Worm (Caenorhabditis elegans) whole organism, late embryonic: ENCODE measurements around the gene trf-1.

ENCODE experiments used
- K02D7.2 ChIP-seq: sonication (generic microtip); optimal IDR thresholded peaks from 2 replicates; lab custom pipeline; 2017; ENCODE audit warnings: mild to moderate bottlenecking, missing genetic modification characterization, missing compliant biosample characterization
- T23F11.4 ChIP-seq: fragments of 200-800 bp; sonication (Bioruptor generic); optimal IDR thresholded peaks from 2 replicates; lab custom pipeline; 2018; ENCODE audit warnings: mild to moderate bottlenecking, missing genetic modification characterization, missing compliant biosample characterization
- ceh-18 ChIP-seq: sonication (generic microtip); optimal IDR thresholded peaks from 2 replicates; lab custom pipeline; 2016; ENCODE audit warnings: missing genetic modification characterization, missing compliant biosample characterization
- ceh-2 ChIP-seq: sonication (generic microtip); optimal IDR thresholded peaks from 2 replicates; lab custom pipeline; 2016; ENCODE audit warnings: missing genotype, missing genetic modification characterization, missing compliant biosample characterization
- ceh-24 ChIP-seq: sonication (generic microtip); optimal IDR thresholded peaks from 2 replicates; lab custom pipeline; 2016; ENCODE audit warnings: mild to moderate bottlenecking, missing genetic modification characterization, missing compliant biosample characterization
- ceh-31 ChIP-seq: sonication (generic microtip); optimal IDR thresholded peaks from 2 replicates; lab custom pipeline; 2016; ENCODE audit warnings: missing genetic modification characterization, missing compliant biosample characterization
- ceh-45 ChIP-seq: fragments of 200-800 bp; sonication (Bioruptor generic); IDR thresholded peaks from 2 replicates; pipeline ENCODE4 v1.3.6; 2022; ENCODE audit warnings: missing genetic modification reagents, missing genetic modification characterization, missing compliant biosample characterization
- ceh-48 ChIP-seq: sonication (generic microtip); optimal IDR thresholded peaks from 2 replicates; lab custom pipeline; 2016; ENCODE audit warnings: missing genetic modification characterization, inconsistent platforms, missing compliant biosample characterization
- ceh-6 ChIP-seq: fragments of 200-800 bp; sonication (Bioruptor generic); optimal IDR thresholded peaks from 2 replicates; lab custom pipeline; 2018; ENCODE audit warnings: mild to moderate bottlenecking, missing genetic modification characterization, missing compliant biosample characterization
- ceh-9 ChIP-seq: sonication (generic microtip); optimal IDR thresholded peaks from 2 replicates; lab custom pipeline; 2016; ENCODE audit warnings: mild to moderate bottlenecking, missing genetic modification characterization, inconsistent platforms, missing compliant biosample characterization
- che-1 ChIP-seq: sonication (generic microtip); optimal IDR thresholded peaks from 2 replicates; lab custom pipeline; 2016; ENCODE audit warnings: mild to moderate bottlenecking, missing genetic modification characterization, missing compliant biosample characterization
- dmd-4 ChIP-seq: sonication (generic microtip); optimal IDR thresholded peaks from 2 replicates; lab custom pipeline; 2016; ENCODE audit warnings: borderline replicate concordance, missing genetic modification characterization, missing compliant biosample characterization
- elt-2 ChIP-seq: sonication (generic microtip); optimal IDR thresholded peaks from 2 replicates; lab custom pipeline; 2016; ENCODE audit warnings: missing genetic modification reagents, missing genetic modification characterization, missing compliant biosample characterization
- ets-4 ChIP-seq: sonication (generic microtip); optimal IDR thresholded peaks from 2 replicates; lab custom pipeline; 2016; ENCODE audit warnings: missing genetic modification characterization, missing compliant biosample characterization
- fax-1 ChIP-seq: sonication (generic microtip); optimal IDR thresholded peaks from 2 replicates; lab custom pipeline; 2016; ENCODE audit warnings: missing genotype, missing genetic modification characterization, missing compliant biosample characterization
- fkh-10 ChIP-seq: fragments of 150-350 bp; optimal IDR thresholded peaks from 2 replicates; lab custom pipeline; 2014; ENCODE audit warnings: missing biosample characterization, missing genetic modification reagents, missing genetic modification characterization
- fkh-6 ChIP-seq: sonication (generic microtip); optimal IDR thresholded peaks from 2 replicates; lab custom pipeline; 2016; ENCODE audit warnings: missing genetic modification characterization, missing compliant biosample characterization
- gmeb-2 ChIP-seq: sonication (generic microtip); optimal IDR thresholded peaks from 2 replicates; lab custom pipeline; 2016; ENCODE audit warnings: missing genetic modification characterization, inconsistent platforms, missing compliant biosample characterization
- hlh-13 ChIP-seq: fragments of 200-800 bp; sonication (Bioruptor generic); optimal IDR thresholded peaks from 2 replicates; lab custom pipeline; 2018; ENCODE audit warnings: mild to moderate bottlenecking, missing genetic modification characterization, missing compliant biosample characterization
- hlh-15 ChIP-seq: sonication (generic microtip); optimal IDR thresholded peaks from 2 replicates; lab custom pipeline; 2016; ENCODE audit warnings: missing genetic modification characterization, missing compliant biosample characterization
- hlh-30 ChIP-seq: sonication (generic microtip); optimal IDR thresholded peaks from 2 replicates; lab custom pipeline; 2017; ENCODE audit warnings: antibody characterized with exemption, missing genetic modification characterization, missing compliant biosample characterization; ENCODE audit not compliant: insufficient read depth
- hlh-6 ChIP-seq: sonication (generic microtip); optimal IDR thresholded peaks from 2 replicates; lab custom pipeline; 2016; ENCODE audit warnings: missing genotype, missing genetic modification characterization, missing compliant biosample characterization
- lim-6 ChIP-seq: sonication (generic microtip); optimal IDR thresholded peaks from 2 replicates; lab custom pipeline; 2016; ENCODE audit warnings: missing genetic modification characterization, missing compliant biosample characterization
- lin-11 ChIP-seq: fragments of 200-800 bp; sonication (Bioruptor generic); optimal IDR thresholded peaks from 2 replicates; lab custom pipeline; 2018; ENCODE audit warnings: mild to moderate bottlenecking, missing genetic modification characterization, missing compliant biosample characterization
- mec-3 ChIP-seq: sonication (generic microtip); optimal IDR thresholded peaks from 2 replicates; lab custom pipeline; 2016; ENCODE audit warnings: borderline replicate concordance, missing genetic modification characterization, missing compliant biosample characterization
- nfya-1 ChIP-seq: sonication (generic microtip); optimal IDR thresholded peaks from 2 replicates; lab custom pipeline; 2017; ENCODE audit warnings: missing genetic modification characterization, mild to moderate bottlenecking, missing compliant biosample characterization, antibody characterized with exemption, moderate library complexity
- nhr-11 ChIP-seq: fragments of 150-350 bp; optimal IDR thresholded peaks from 2 replicates; lab custom pipeline; 2014; ENCODE audit warnings: missing biosample characterization, missing genetic modification characterization
- nhr-232 ChIP-seq: sonication (generic microtip); optimal IDR thresholded peaks from 2 replicates; lab custom pipeline; 2016; ENCODE audit warnings: missing genetic modification characterization, missing compliant biosample characterization
- odd-2 ChIP-seq: sonication (generic microtip); optimal IDR thresholded peaks from 2 replicates; lab custom pipeline; 2017; ENCODE audit warnings: antibody characterized with exemption, mild to moderate bottlenecking, missing genetic modification characterization, missing compliant biosample characterization
- pag-3 ChIP-seq: sonication (generic microtip); optimal IDR thresholded peaks from 2 replicates; lab custom pipeline; 2016; ENCODE audit warnings: missing compliant biosample characterization, missing genetic modification characterization, borderline replicate concordance
- pat-9 ChIP-seq: fragments of 200-800 bp; sonication (Bioruptor generic); optimal IDR thresholded peaks from 2 replicates; lab custom pipeline; 2018; ENCODE audit warnings: mild to moderate bottlenecking, missing genetic modification characterization, moderate library complexity, missing compliant biosample characterization
- pha-2 ChIP-seq: sonication (generic microtip); optimal IDR thresholded peaks from 2 replicates; lab custom pipeline; 2017; ENCODE audit warnings: mild to moderate bottlenecking, missing genetic modification characterization, missing compliant biosample characterization
- pros-1 ChIP-seq: fragments of 150-350 bp; optimal IDR thresholded peaks from 2 replicates; lab custom pipeline; 2014; ENCODE audit warnings: missing biosample characterization, missing genetic modification reagents, missing genetic modification characterization
- ref-2 ChIP-seq: sonication (generic microtip); optimal IDR thresholded peaks from 2 replicates; lab custom pipeline; 2016; ENCODE audit warnings: missing genetic modification characterization, missing compliant biosample characterization
- syd-9 ChIP-seq: sonication (generic microtip); optimal IDR thresholded peaks from 2 replicates; lab custom pipeline; 2016; ENCODE audit warnings: mild to moderate bottlenecking, missing genetic modification characterization, moderate library complexity, missing compliant biosample characterization
- tbx-2 ChIP-seq: sonication (generic microtip); optimal IDR thresholded peaks from 2 replicates; lab custom pipeline; 2016; ENCODE audit warnings: missing genetic modification characterization, missing compliant biosample characterization
- tbx-7 ChIP-seq: sonication (generic microtip); optimal IDR thresholded peaks from 2 replicates; lab custom pipeline; 2016; ENCODE audit warnings: missing genotype, missing genetic modification characterization, missing compliant biosample characterization
- unc-42 ChIP-seq: sonication (generic microtip); optimal IDR thresholded peaks from 2 replicates; lab custom pipeline; 2016; ENCODE audit warnings: missing genotype, missing genetic modification characterization, missing compliant biosample characterization
- ztf-16 ChIP-seq: sonication (generic microtip); optimal IDR thresholded peaks from 2 replicates; lab custom pipeline; 2017; ENCODE audit warnings: missing genetic modification characterization, missing compliant biosample characterization

The trf-1 gene

DNA sequence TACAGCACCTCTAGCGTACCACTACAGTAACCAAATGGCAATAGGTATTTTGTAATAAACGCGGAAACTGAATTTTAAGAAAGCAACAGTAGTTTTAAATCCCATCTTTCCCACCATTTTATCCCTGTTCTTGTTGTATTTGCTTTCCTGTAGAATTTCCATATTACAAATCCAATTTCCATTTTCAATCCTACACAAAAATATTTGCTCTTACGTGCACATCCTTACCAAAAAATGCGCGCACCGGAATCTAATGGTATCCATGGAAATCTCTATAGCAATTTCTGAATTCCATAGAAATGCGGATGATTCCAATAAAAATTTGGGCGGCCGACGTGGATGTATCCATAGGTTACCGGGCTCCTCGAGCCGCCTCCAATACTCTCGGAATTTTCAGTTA lies at the start of gene trf-1:
Gene trf-1 (plus strand): TSS at position 301 of the 400 bp plus-strand sequence.
- TF ChIP-seq ztf-16 (no peak), T23F11.4 (GFP tag; lab: Kevin White, UChicago) (no peak), unc-42 (no peak), nhr-232 (tag; lab: Kevin White, UChicago) (no peak), ceh-48 (tag; lab: Kevin White, UChicago) (no peak), pat-9 (no peak)

DNA sequence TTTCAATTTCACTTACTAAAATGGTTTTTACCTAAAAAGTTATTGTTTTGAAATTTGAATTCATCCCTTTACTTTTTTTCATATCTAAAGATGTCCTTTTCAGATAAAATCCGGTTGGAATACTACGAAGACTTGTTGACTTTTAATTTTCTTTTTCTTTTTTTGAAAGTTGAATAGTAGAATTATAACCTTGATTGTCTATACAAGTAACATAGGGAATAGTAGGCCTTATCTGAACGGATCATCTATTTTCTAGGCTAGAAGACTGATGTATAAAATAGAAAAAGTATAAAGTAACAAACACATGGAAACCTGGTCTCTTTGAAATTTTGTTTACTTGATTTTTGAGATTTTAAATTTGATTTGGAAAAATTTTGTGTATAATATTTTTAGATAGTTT lies 49.4 kb upstream of the trf-1 start:
- TF ChIP-seq che-1 (tag; lab: Kevin White, UChicago) (no peak), hlh-30 (tag; lab: Kevin White, UChicago) (no peak), ceh-2 (tag; lab: Kevin White, UChicago) (no peak), ref-2 (tag; lab: Kevin White, UChicago) (no peak), pat-9 (no peak), nhr-232 (tag; lab: Kevin White, UChicago) (no peak), fax-1 (tag; lab: Kevin White, UChicago) (no peak)

DNA sequence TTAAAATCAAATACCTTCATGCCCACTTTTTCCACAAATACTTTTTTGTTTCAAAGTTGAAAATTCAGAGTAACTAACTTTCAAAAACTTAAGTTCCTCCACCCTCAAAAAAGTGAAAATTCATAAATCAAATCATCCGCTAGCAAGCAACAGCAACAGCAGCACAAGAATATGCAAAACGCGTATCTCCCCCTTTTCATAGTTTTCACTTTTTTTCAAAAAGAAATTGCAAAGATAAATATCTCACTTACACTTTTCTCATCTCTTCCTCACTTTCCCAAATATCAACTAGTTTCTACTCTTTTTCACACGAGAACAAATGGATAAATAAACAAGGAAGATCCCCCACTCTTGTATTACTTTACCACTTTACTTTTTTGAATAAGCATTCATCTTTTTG lies 48.6 kb upstream of the trf-1 start:
- TF ChIP-seq pha-2 (tag; lab: Kevin White, UChicago) (no peak), unc-42 (peak; percentile 26)
- TF ChIP-seq, all 69 proteins: peak for 1

DNA sequence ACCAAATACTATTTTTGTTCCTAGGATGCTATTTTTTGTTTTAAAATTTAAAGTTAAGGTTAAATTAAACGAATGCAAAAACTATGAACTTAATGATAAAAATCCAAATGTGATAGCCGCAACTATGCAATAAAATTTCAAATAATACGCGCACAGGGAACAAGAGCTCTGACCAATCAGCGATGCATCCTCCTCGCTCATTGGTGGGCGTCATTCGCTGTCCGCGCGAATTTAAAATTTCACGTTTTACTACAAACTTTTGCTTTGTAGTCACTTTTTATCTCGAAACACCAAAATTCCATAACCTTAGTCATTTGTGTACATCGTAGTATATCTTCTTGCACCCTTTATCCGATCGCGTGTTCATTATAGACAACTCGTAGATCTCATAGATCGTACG lies 47.1 kb upstream of the trf-1 start:
- TF ChIP-seq nfya-1 (tag; lab: Kevin White, UChicago), result peak; percentile 58
- no peak for TF ChIP-seq lim-6 (tag; lab: Kevin White, UChicago)
- TF ChIP-seq, all 69 proteins: peak for 1

DNA sequence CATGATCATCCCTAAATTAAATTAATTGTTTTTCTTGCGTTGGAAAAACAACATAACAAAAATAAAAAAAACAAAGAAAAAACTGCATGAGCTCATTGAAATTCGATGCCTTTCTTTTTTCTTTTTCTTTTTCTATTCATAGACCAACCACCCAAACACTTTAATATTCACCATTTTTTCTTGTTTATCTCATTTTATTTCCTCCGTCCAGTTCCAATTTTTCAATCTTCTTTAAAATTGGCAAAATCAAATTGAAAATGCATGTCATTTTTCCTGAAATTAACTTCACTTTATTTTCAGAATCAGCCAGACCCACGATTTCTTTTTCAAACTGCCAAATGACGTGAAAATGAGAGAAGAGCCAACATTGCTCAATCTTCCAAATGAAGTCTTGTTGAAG lies 44.4 kb upstream of the trf-1 start, which contains the start of gene T03F6.4:
Gene T03F6.4 (plus strand): TSS at position 301 of the 400 bp plus-strand sequence.
- TF ChIP-seq lin-11 (tag; lab: Kevin White, UChicago), result no peak
- no peak for TF ChIP-seq fkh-6 (tag; lab: Kevin White, UChicago)
- TF ChIP-seq odd-2 (tag; lab: Kevin White, UChicago), result no peak
- no peak for TF ChIP-seq dmd-4 (tag; lab: Kevin White, UChicago)
- TF ChIP-seq hlh-15, result no peak
- no peak for TF ChIP-seq mec-3
- no peak for TF ChIP-seq ceh-45 (GFP tag; lab: Robert Waterston, UW)
- TF ChIP-seq syd-9, result no peak

DNA sequence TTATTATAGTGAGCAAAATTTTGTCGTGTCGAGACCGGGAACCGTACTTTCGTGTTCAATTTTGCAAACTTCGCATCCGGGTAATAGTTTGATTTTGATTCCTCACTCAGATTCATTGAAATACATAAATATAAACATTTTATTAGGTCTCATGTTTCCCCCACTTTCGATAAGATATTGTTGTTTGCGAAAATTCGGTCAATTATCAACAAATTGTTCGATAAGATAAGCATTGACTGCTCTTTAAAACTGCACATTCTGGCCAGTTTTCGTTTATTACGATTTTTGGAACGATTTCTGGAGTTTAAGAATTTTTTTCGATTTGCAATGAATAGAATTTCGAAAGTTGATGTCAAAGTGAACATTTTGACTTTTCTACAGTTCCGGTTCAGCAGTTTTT lies 41.6 kb upstream of the trf-1 start:
- TF ChIP-seq pag-3 (tag; lab: Kevin White, UChicago), result no peak
- TF ChIP-seq elt-2 (tag; lab: Kevin White, UChicago), result peak; percentile 92

DNA sequence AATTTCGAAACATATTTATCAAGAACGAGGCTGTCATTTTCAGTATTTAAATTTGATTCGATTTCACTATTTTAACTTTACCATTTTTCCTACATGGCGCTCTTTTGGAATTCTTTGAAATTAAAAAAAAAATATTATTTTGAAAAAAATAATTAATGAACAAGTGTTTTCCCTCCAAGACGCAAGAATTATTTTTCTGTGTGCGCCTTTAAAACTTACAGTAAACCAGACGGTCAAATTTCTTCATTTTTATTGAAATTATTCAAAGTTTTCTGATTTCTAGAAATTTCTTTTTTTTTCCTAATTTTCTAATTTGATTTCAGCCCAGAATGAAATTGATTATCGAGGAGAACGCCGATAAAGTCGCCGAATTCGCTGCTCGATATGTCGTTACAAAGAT lies 41.2 kb upstream of the trf-1 start, which contains the start of gene T03F6.3:
Gene T03F6.3 (plus strand): TSS at position 318 of the 400 bp plus-strand sequence.
- TF ChIP-seq hlh-13 (GFP tag; lab: Kevin White, UChicago), result no peak
- no peak for TF ChIP-seq T23F11.4 (GFP tag; lab: Kevin White, UChicago)
- no peak for TF ChIP-seq ceh-24 (tag; lab: Kevin White, UChicago)

DNA sequence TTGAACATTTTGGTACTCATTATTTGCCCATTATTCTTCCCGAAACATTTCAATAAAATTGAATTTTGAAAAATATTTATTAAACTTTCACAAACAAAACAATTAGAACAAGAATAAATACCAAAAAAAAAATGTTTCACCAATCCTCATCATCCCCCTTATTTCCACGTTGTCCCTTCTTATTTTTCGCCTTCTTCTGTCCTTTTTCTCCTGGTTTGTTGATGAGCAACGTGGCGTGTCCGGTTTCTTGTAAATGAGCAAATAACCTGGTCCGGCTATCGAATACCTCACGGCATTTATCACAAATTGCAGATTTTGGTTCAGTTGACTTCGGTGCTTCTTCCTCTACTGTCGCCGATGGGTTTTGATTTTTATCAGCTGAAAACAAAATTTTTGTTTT lies 39.5 kb upstream of the trf-1 start:
- TF ChIP-seq hlh-6 (tag; lab: Kevin White, UChicago), result no peak
- TF ChIP-seq ceh-18 (tag; lab: Kevin White, UChicago), result no peak
- TF ChIP-seq fkh-10, result no peak
- no peak for TF ChIP-seq tbx-2 (tag; lab: Kevin White, UChicago)
- no peak for TF ChIP-seq T23F11.4 (GFP tag; lab: Kevin White, UChicago)
- TF ChIP-seq ceh-6, result no peak
- no peak for TF ChIP-seq ceh-31
- TF ChIP-seq ets-4 (tag; lab: Kevin White, UChicago), result no peak
- no peak for TF ChIP-seq hlh-13 (GFP tag; lab: Kevin White, UChicago)
- no peak for TF ChIP-seq ref-2 (tag; lab: Kevin White, UChicago)
- no peak for TF ChIP-seq tbx-7 (tag; lab: Kevin White, UChicago)
- TF ChIP-seq gmeb-2 (tag; lab: Kevin White, UChicago), result no peak
- TF ChIP-seq ceh-45 (GFP tag; lab: Robert Waterston, UW), result no peak
- TF ChIP-seq ceh-2 (tag; lab: Kevin White, UChicago), result no peak
- TF ChIP-seq ceh-9 (tag; lab: Kevin White, UChicago), result no peak
- TF ChIP-seq K02D7.2 (tag; lab: Kevin White, UChicago), result no peak
- TF ChIP-seq pros-1, result no peak
- TF ChIP-seq nhr-11 (tag; lab: Kevin White, UChicago), result no peak
- TF ChIP-seq ceh-24 (tag; lab: Kevin White, UChicago), result no peak
